Worm (Caenorhabditis elegans) whole organism, L1 larva: ENCODE results near the gene asp-4.

Experiments
- ces-1 ChIP-seq: fragments of 150-350 bp; optimal IDR thresholded peaks from 2 replicates; lab custom pipeline; 2014; ENCODE audit warnings: missing biosample characterization, missing genetic modification reagents, missing genetic modification characterization
- elt-3 ChIP-seq, 6 experiments: fragments of 150-350 bp in 1 of 6; sonication (generic microtip); optimal IDR thresholded peaks; 2 replicates each; lab custom pipeline; 2017 to 2018; ENCODE audit warnings: missing biosample characterization in 6 of 6, missing genetic modification characterization in 6 of 6, inconsistent platforms in 1 of 6
- lin-15B ChIP-seq: fragments of 150-350 bp; sonication (generic microtip); optimal IDR thresholded peaks from 3 replicates; lab custom pipeline; 2014; ENCODE audit warnings: missing biosample characterization, missing genetic modification characterization
- nhr-11 ChIP-seq: fragments of 150-350 bp; optimal IDR thresholded peaks from 2 replicates; lab custom pipeline; 2014; ENCODE audit warnings: missing biosample characterization, missing genetic modification characterization
- pqm-1 ChIP-seq: sonication (generic microtip); optimal IDR thresholded peaks from 3 replicates; lab custom pipeline; 2017; ENCODE audit warnings: missing biosample characterization, missing genetic modification characterization
- skn-1 ChIP-seq: fragments of 150-350 bp; optimal IDR thresholded peaks from 2 replicates; lab custom pipeline; 2014; ENCODE audit warnings: missing biosample characterization, missing genetic modification characterization
- snu-23 ChIP-seq: sonication (generic microtip); optimal IDR thresholded peaks from 2 replicates; lab custom pipeline; 2016; ENCODE audit warnings: missing genetic modification characterization, missing compliant biosample characterization
- sox-4 ChIP-seq: sonication (generic microtip); optimal IDR thresholded peaks from 2 replicates; lab custom pipeline; 2016; ENCODE audit warnings: missing genetic modification characterization, missing compliant biosample characterization
- unc-62 ChIP-seq: fragments of 150-350 bp; optimal IDR thresholded peaks from 2 replicates; lab custom pipeline; 2014; ENCODE audit warnings: missing biosample characterization, missing genetic modification reagents, missing genetic modification characterization

DNA sequence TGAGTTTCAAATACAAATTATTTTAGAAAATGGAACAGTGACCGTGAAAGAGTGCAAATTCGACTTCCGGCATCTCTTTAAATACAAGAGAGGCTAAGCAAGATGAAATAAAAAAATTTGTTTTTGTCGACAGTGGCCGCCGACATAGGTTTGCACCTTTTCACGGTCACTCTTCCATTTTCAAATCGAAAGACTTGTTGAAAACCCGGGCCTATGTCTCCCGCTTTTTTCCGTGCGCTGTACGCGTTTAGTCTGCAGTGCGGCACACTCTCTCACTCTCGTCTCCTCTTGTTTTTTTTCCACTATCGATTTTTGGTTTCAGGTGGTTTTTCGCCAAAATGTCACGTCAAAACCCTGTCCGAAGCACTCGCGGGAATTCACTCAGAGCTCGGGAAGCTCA lies 23.8 kb upstream of the asp-4 start, which contains the start of gene hpl-1:
- TF ChIP-seq elt-3 (tag; optimal IDR thresholded peaks at IDR 0.05; lab: Kevin White, UChicago), result no peak
- no peak for TF ChIP-seq lin-15B
- TF ChIP-seq snu-23 (GFP tag; lab: Kevin White, UChicago), result no peak
- TF ChIP-seq skn-1 (tag; lab: Kevin White, UChicago), result no peak
- TF ChIP-seq sox-4 (tag; lab: Kevin White, UChicago), result no peak
- no peak for TF ChIP-seq ces-1 (GFP tag; lab: Kevin White, UChicago)
- no peak for TF ChIP-seq pqm-1 (tag; lab: Kevin White, UChicago)
- no peak for TF ChIP-seq unc-62 (GFP tag; lab: Kevin White, UChicago)
- no peak for TF ChIP-seq nhr-11 (tag; lab: Kevin White, UChicago)
